Worm (Caenorhabditis elegans) whole organism, late embryonic: Measurements from ENCODE around the gene C02F5.12.
A peak's percentile ranks its signal among the peaks of the same experiment; 100 is the strongest.

Experiments used
- C08G9.2 ChIP-seq: sonication (generic microtip); optimal IDR thresholded peaks from 2 replicates; lab custom pipeline; 2016; ENCODE audit warnings: mild to moderate bottlenecking, missing genetic modification characterization, moderate library complexity, missing compliant biosample characterization
- C38D4.7 ChIP-seq: fragments of 200-800 bp; sonication (Bioruptor generic); optimal IDR thresholded peaks from 2 replicates; lab custom pipeline; 2018; ENCODE audit warnings: mild to moderate bottlenecking, missing genetic modification characterization, moderate library complexity, missing compliant biosample characterization
- F13H6.1 ChIP-seq: sonication (generic microtip); optimal IDR thresholded peaks from 2 replicates; lab custom pipeline; 2016; ENCODE audit warnings: missing genetic modification characterization, missing compliant biosample characterization
- T23F11.4 ChIP-seq: fragments of 200-800 bp; sonication (Bioruptor generic); optimal IDR thresholded peaks from 2 replicates; lab custom pipeline; 2018; ENCODE audit warnings: mild to moderate bottlenecking, missing genetic modification characterization, missing compliant biosample characterization
- ahr-1 ChIP-seq: sonication (generic microtip); optimal IDR thresholded peaks from 2 replicates; lab custom pipeline; 2016; ENCODE audit warnings: missing genetic modification characterization, missing compliant biosample characterization
- ama-1 ChIP-seq: fragments of 150-350 bp; optimal IDR thresholded peaks from 2 replicates; lab custom pipeline; 2014
- ceh-14 ChIP-seq: sonication (generic microtip); optimal IDR thresholded peaks from 2 replicates; lab custom pipeline; 2016; ENCODE audit warnings: missing genotype, missing genetic modification characterization, missing compliant biosample characterization
- ceh-18 ChIP-seq: sonication (generic microtip); optimal IDR thresholded peaks from 2 replicates; lab custom pipeline; 2016; ENCODE audit warnings: missing genetic modification characterization, missing compliant biosample characterization
- ceh-19 ChIP-seq: fragments of 200-800 bp; sonication (Bioruptor generic); optimal IDR thresholded peaks from 2 replicates; lab custom pipeline; 2018; ENCODE audit warnings: mild to moderate bottlenecking, missing genetic modification characterization, missing compliant biosample characterization
- ceh-2 ChIP-seq: sonication (generic microtip); optimal IDR thresholded peaks from 2 replicates; lab custom pipeline; 2016; ENCODE audit warnings: missing genotype, missing genetic modification characterization, missing compliant biosample characterization
- ceh-22 ChIP-seq: sonication (generic microtip); optimal IDR thresholded peaks from 2 replicates; lab custom pipeline; 2017; ENCODE audit warnings: missing biosample characterization, missing genetic modification characterization
- ceh-30 ChIP-seq: fragments of 150-350 bp; optimal IDR thresholded peaks from 2 replicates; lab custom pipeline; 2014; ENCODE audit warnings: missing biosample characterization, missing genetic modification characterization
- ceh-31 ChIP-seq: sonication (generic microtip); optimal IDR thresholded peaks from 2 replicates; lab custom pipeline; 2016; ENCODE audit warnings: missing genetic modification characterization, missing compliant biosample characterization
- ceh-34 ChIP-seq: sonication (generic microtip); optimal IDR thresholded peaks from 2 replicates; lab custom pipeline; 2016; ENCODE audit warnings: mild to moderate bottlenecking, missing genetic modification characterization, missing compliant biosample characterization
- che-1 ChIP-seq: sonication (generic microtip); optimal IDR thresholded peaks from 2 replicates; lab custom pipeline; 2016; ENCODE audit warnings: mild to moderate bottlenecking, missing genetic modification characterization, missing compliant biosample characterization
- elt-2 ChIP-seq: sonication (generic microtip); optimal IDR thresholded peaks from 2 replicates; lab custom pipeline; 2016; ENCODE audit warnings: missing genetic modification reagents, missing genetic modification characterization, missing compliant biosample characterization
- eyg-1 ChIP-seq: sonication (generic microtip); optimal IDR thresholded peaks from 2 replicates; lab custom pipeline; 2016; ENCODE audit warnings: missing genotype, missing genetic modification characterization, missing compliant biosample characterization
- fkh-10 ChIP-seq: fragments of 150-350 bp; optimal IDR thresholded peaks from 2 replicates; lab custom pipeline; 2014; ENCODE audit warnings: missing biosample characterization, missing genetic modification reagents, missing genetic modification characterization
- hlh-15 ChIP-seq: sonication (generic microtip); optimal IDR thresholded peaks from 2 replicates; lab custom pipeline; 2016; ENCODE audit warnings: missing genetic modification characterization, missing compliant biosample characterization
- hlh-30 ChIP-seq: sonication (generic microtip); optimal IDR thresholded peaks from 2 replicates; lab custom pipeline; 2017; ENCODE audit warnings: antibody characterized with exemption, missing genetic modification characterization, missing compliant biosample characterization; ENCODE audit not compliant: insufficient read depth
- hlh-6 ChIP-seq: sonication (generic microtip); optimal IDR thresholded peaks from 2 replicates; lab custom pipeline; 2016; ENCODE audit warnings: missing genotype, missing genetic modification characterization, missing compliant biosample characterization
- mec-3 ChIP-seq: sonication (generic microtip); optimal IDR thresholded peaks from 2 replicates; lab custom pipeline; 2016; ENCODE audit warnings: borderline replicate concordance, missing genetic modification characterization, missing compliant biosample characterization
- nfya-1 ChIP-seq: sonication (generic microtip); optimal IDR thresholded peaks from 2 replicates; lab custom pipeline; 2017; ENCODE audit warnings: missing genetic modification characterization, mild to moderate bottlenecking, missing compliant biosample characterization, antibody characterized with exemption, moderate library complexity
- nhr-232 ChIP-seq: sonication (generic microtip); optimal IDR thresholded peaks from 2 replicates; lab custom pipeline; 2016; ENCODE audit warnings: missing genetic modification characterization, missing compliant biosample characterization
- npax-4 ChIP-seq: sonication (generic microtip); optimal IDR thresholded peaks from 2 replicates; lab custom pipeline; 2016; ENCODE audit warnings: missing genetic modification characterization, missing compliant biosample characterization
- pag-3 ChIP-seq: sonication (generic microtip); optimal IDR thresholded peaks from 2 replicates; lab custom pipeline; 2016; ENCODE audit warnings: missing compliant biosample characterization, missing genetic modification characterization, borderline replicate concordance
- pat-9 ChIP-seq: fragments of 200-800 bp; sonication (Bioruptor generic); optimal IDR thresholded peaks from 2 replicates; lab custom pipeline; 2018; ENCODE audit warnings: mild to moderate bottlenecking, missing genetic modification characterization, moderate library complexity, missing compliant biosample characterization
- pax-1 ChIP-seq: fragments of 150-350 bp; optimal IDR thresholded peaks from 2 replicates; lab custom pipeline; 2014; ENCODE audit warnings: missing biosample characterization, missing genetic modification characterization
- pqm-1 ChIP-seq: sonication (generic microtip); optimal IDR thresholded peaks from 2 replicates; lab custom pipeline; 2016; ENCODE audit warnings: missing genetic modification characterization, missing compliant biosample characterization
- rnt-1 ChIP-seq: sonication (generic microtip); optimal IDR thresholded peaks from 2 replicates; lab custom pipeline; 2016; ENCODE audit warnings: missing genetic modification characterization, missing compliant biosample characterization
- sdc-2 ChIP-seq: sonication (generic microtip); optimal IDR thresholded peaks from 2 replicates; lab custom pipeline; 2016; ENCODE audit warnings: missing genotype, missing genetic modification characterization, missing compliant biosample characterization
- sox-2 ChIP-seq: fragments of 200-800 bp; sonication (Bioruptor generic); IDR thresholded peaks from 2 replicates; pipeline ENCODE4 v1.3.6; 2022; ENCODE audit warnings: missing genetic modification reagents, missing genetic modification characterization, missing compliant biosample characterization
- sox-4 ChIP-seq: sonication (generic microtip); optimal IDR thresholded peaks from 2 replicates; lab custom pipeline; 2017; ENCODE audit warnings: mild to moderate bottlenecking, missing genetic modification characterization, inconsistent platforms, missing compliant biosample characterization
- syd-9 ChIP-seq: sonication (generic microtip); optimal IDR thresholded peaks from 2 replicates; lab custom pipeline; 2016; ENCODE audit warnings: mild to moderate bottlenecking, missing genetic modification characterization, moderate library complexity, missing compliant biosample characterization
- tbx-2 ChIP-seq: sonication (generic microtip); optimal IDR thresholded peaks from 2 replicates; lab custom pipeline; 2016; ENCODE audit warnings: missing genetic modification characterization, missing compliant biosample characterization
- tbx-7 ChIP-seq: sonication (generic microtip); optimal IDR thresholded peaks from 2 replicates; lab custom pipeline; 2016; ENCODE audit warnings: missing genotype, missing genetic modification characterization, missing compliant biosample characterization
- ttx-3 ChIP-seq: sonication (generic microtip); optimal IDR thresholded peaks from 2 replicates; lab custom pipeline; 2016; ENCODE audit warnings: missing genetic modification reagents, missing genetic modification characterization, missing compliant biosample characterization
- unc-42 ChIP-seq: sonication (generic microtip); optimal IDR thresholded peaks from 2 replicates; lab custom pipeline; 2016; ENCODE audit warnings: missing genotype, missing genetic modification characterization, missing compliant biosample characterization
- unc-55 ChIP-seq: sonication (generic microtip); optimal IDR thresholded peaks from 2 replicates; lab custom pipeline; 2017; ENCODE audit warnings: missing biosample characterization, missing genetic modification reagents, missing genetic modification characterization
- ztf-16 ChIP-seq: sonication (generic microtip); optimal IDR thresholded peaks from 2 replicates; lab custom pipeline; 2017; ENCODE audit warnings: missing genetic modification characterization, missing compliant biosample characterization

C02F5.12 gene

DNA sequence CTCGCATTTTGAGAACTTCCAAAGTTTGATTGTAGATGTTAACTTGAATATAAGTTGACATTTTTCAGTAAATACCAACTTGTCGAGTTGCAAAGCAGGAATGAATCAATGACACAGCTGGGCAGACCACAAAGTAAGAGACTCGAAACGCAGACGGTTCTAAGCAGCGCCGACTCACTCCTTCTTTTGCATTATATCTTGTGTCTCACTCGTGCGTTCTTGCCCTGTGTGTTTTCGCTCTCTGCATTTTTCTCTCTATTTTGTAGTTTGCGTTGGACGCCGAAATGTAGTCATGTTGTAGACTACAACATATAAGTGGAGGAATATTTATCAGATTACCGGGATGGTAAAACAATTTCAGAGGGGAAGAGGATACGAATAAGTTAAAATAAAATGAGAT is at the start of gene C02F5.12:
Gene C02F5.12 (minus strand): TSS at position 221 of the 400 bp plus-strand sequence.
- peak; percentile 7 for TF ChIP-seq nhr-232
- peak; percentile 100 for TF ChIP-seq ceh-30
- TF ChIP-seq pat-9, result no peak
- peak; percentile 31 for TF ChIP-seq hlh-30

DNA sequence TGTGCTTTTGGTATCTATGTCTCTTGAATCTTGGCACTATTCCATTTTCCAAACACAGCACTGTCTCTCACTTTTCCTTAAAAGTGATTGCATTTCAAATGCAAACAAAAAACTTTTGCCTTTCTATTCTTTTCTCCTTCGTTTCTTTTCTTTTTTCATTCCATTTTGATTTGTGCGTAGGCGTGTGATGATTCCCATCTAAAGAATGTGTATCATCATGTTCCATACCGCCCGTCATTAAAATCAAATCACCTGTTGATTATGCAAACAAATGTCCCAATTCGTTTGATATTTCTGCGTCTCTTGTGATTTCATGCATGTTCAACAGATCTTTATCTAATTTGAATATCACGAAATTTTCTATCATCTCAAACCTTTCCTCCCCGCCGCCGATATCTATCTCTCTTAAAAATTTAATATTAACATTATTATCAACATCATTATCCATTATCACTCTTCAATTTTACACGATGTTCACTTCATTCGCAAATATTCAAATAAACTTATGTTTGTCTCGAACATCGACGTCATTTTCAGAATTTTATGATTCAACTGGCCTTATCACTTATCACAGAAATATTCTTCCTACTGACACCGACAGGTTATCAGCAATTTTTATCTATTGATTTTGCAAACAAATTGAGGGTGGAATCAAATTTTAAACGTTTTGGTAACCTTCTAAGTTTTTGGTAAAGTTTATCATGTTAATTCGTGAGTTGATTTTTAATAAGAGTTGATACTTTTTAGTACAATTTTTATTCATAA is 48.6 kb upstream of the C02F5.12 start:
- TF ChIP-seq elt-2 (tag; lab: Kevin White, UChicago) (peak; percentile 89), ttx-3 (no peak)

DNA sequence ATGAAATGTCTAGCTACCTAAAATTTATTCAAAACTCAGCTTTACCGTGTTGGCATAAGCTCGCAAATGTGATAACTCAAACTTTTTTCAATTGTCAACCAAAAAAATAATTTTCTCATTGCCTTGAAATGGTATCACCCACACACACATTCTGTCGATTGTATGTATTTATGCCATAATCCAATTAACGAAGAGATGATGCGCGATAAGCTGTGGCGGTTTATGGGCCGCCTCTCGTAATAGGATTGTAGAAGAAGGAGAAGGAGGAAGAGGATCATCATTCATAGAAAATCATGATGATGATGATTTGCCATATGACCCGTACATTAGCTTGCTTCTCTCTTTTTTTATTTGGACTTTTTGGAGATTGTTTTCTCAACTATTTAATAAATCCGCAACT is 46.4 kb upstream of the C02F5.12 start:
- TF ChIP-seq pax-1 (tag; lab: Kevin White, UChicago) (no peak), unc-42 (tag; lab: Kevin White, UChicago) (peak; percentile 85)
- TF ChIP-seq, all 69 proteins: peak for 1

DNA sequence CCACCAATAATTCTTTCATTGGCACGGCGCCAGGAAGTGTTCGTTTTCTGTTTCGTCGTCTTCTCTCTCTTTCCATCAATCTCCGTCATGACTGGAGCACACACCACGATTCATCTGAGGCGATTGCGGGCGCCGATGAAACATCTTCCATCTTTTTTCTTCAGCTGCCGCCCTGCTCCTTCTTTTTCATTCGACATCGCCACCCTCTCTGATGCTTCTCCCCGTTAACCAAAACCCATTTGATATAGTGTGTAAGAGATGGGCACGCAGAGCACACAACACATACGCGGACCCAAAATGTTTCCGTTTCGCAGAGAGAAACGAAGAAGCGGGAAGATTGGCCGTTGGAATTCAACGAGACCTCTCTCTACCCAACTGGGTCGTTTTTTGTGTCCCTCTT is 44.7 kb upstream of the C02F5.12 start:
- TF ChIP-seq npax-4 (tag; lab: Kevin White, UChicago), result no peak
- TF ChIP-seq unc-42 (tag; lab: Kevin White, UChicago), result peak; percentile 44
- peak; percentile 44 for TF ChIP-seq nfya-1 (tag; lab: Kevin White, UChicago)
- no peak for TF ChIP-seq sox-2 (GFP tag; lab: Robert Waterston, UW)
- peak; percentile 45 for TF ChIP-seq ceh-19 (GFP tag; lab: Kevin White, UChicago)
- no peak for TF ChIP-seq pax-1 (tag; lab: Kevin White, UChicago)
- peak; percentile 62 for TF ChIP-seq ceh-18 (tag; lab: Kevin White, UChicago)
- TF ChIP-seq F13H6.1 (tag; lab: Kevin White, UChicago), result peak; percentile 17
- TF ChIP-seq unc-55 (GFP tag; lab: Kevin White, UChicago), result peak; percentile 46
- TF ChIP-seq ceh-30, result no peak
- peak; percentile 34 for TF ChIP-seq rnt-1 (tag; lab: Kevin White, UChicago)
- TF ChIP-seq pqm-1 (tag; lab: Kevin White, UChicago), result no peak

DNA sequence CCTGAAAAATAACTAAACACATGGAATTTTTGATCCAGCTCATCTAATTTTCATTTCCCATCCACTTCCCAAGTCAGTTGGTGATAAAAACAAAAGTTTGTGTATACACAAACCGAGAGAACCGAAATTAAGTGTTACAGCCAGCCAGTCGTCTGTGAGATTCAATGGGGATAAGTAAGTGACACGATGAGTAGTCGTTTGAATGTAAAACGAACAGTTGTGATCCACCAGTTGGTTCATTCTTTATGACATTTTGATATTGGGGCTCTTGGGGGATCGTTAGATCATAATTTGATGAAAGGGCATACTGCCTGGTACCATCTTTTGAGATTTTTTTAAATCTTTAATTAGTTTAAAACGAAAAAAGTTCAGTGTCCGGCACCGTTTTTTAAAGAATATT is 44.0 kb upstream of the C02F5.12 start:
- TF ChIP-seq syd-9, result no peak
- no peak for TF ChIP-seq pax-1 (tag; lab: Kevin White, UChicago)
- no peak for TF ChIP-seq ceh-34 (tag; lab: Kevin White, UChicago)
- no peak for TF ChIP-seq npax-4 (tag; lab: Kevin White, UChicago)
- no peak for TF ChIP-seq ceh-22 (tag; lab: Kevin White, UChicago)
- TF ChIP-seq sdc-2 (tag; lab: Kevin White, UChicago), result no peak
- no peak for TF ChIP-seq tbx-7 (tag; lab: Kevin White, UChicago)
- TF ChIP-seq ttx-3, result no peak
- no peak for TF ChIP-seq ztf-16
- no peak for TF ChIP-seq fkh-10 (GFP tag; lab: Kevin White, UChicago)
- no peak for TF ChIP-seq ama-1 (lab: Kevin White, UChicago)
- TF ChIP-seq ahr-1 (tag; lab: Kevin White, UChicago), result no peak
- no peak for TF ChIP-seq T23F11.4 (GFP tag; lab: Kevin White, UChicago)

DNA sequence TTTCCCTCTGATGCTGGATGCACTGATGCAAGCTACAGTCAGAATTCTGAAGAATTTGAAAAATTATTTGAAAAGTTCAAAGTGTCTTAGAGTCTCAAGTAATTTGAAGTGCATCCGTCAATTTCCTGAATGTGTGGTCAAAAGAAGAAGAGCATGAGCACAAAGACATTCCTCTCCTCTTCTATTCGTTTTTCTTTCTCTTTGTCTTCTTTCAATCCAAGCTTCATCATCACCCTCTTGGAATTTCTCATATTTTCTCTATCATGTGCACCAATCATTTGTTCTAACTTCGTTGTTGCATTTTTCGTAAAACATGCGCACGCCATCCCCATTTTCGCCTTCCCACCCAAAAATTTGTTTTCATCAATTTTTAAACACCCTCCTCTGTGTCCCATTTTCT is 43.2 kb upstream of the C02F5.12 start:
- TF ChIP-seq unc-42 (tag; lab: Kevin White, UChicago) (peak; percentile 61), ceh-34 (tag; lab: Kevin White, UChicago) (no peak)

DNA sequence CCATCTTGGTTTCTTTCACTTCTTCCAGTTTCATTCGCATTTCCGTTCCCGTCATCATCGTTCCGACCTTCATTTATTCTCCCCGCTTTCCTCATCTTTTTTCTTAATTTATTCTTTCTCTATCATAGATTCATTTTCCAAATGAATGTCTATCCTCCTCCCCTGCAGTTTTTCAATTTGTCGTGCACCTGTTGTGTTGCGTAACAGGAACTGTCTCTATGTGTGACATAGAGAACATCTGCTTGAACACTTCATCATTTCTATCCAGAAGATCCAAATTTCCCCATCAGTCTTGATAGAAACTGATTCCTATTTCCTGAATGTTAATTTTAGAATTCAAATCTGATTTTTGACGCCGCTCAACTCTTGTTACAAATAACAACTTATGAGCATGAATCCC is 40.7 kb upstream of the C02F5.12 start:
- TF ChIP-seq F13H6.1 (tag; lab: Kevin White, UChicago) (no peak), hlh-15 (tag; lab: Kevin White, UChicago) (no peak), mec-3 (tag; lab: Kevin White, UChicago) (no peak), ceh-31 (tag; lab: Kevin White, UChicago) (no peak), C08G9.2 (tag; lab: Kevin White, UChicago) (no peak), hlh-30 (no peak), ceh-14 (no peak), hlh-6 (no peak), tbx-2 (tag; lab: Kevin White, UChicago) (no peak), ceh-22 (tag; lab: Kevin White, UChicago) (no peak), sox-4 (tag; lab: Kevin White, UChicago) (no peak), ceh-2 (tag; lab: Kevin White, UChicago) (no peak), pag-3 (no peak), che-1 (tag; lab: Kevin White, UChicago) (no peak), C38D4.7 (GFP tag; lab: Kevin White, UChicago) (no peak), eyg-1 (tag; lab: Kevin White, UChicago) (no peak)
